Fruit fly (Drosophila melanogaster) whole organism, wandering third instar larva: Measurements from ENCODE around the gene CG15385.

ENCODE experiments used
- Abd-B ChIP-seq: fragments of >200 bp; optimal IDR thresholded peaks from 2 replicates; lab custom pipeline; 2017; ENCODE audit warnings: missing biosample characterization, missing genetic modification characterization
- CG32264 ChIP-seq: fragments of 200-800 bp; sonication (Bioruptor generic); optimal IDR thresholded peaks from 2 replicates; lab custom pipeline; 2016; ENCODE audit warnings: missing biosample characterization, missing genetic modification characterization
- CG9705 ChIP-seq: fragments of 200-800 bp; sonication (Bioruptor generic); optimal IDR thresholded peaks from 2 replicates; lab custom pipeline; 2018; ENCODE audit warnings: missing biosample characterization, mild to moderate bottlenecking, missing genetic modification characterization
- CrebA ChIP-seq: fragments of 200-800 bp; sonication (Bioruptor generic); optimal IDR thresholded peaks from 2 replicates; lab custom pipeline; 2016; ENCODE audit warnings: missing biosample characterization, mild to moderate bottlenecking, missing genetic modification characterization, borderline replicate concordance
- Dfd ChIP-seq: fragments of >200 bp; optimal IDR thresholded peaks from 2 replicates; lab custom pipeline; 2017; ENCODE audit warnings: missing biosample characterization, missing genetic modification characterization
- Dif ChIP-seq: fragments of 200-275, 200-300 bp; sonication (Bioruptor generic); optimal IDR thresholded peaks from 2 replicates; lab custom pipeline; 2018; ENCODE audit warnings: missing biosample characterization, missing genetic modification characterization; ENCODE audit not compliant: partially characterized antibody
- GATAd ChIP-seq: sonication (Bioruptor generic); optimal IDR thresholded peaks from 2 replicates; lab custom pipeline; 2016; ENCODE audit warnings: missing biosample characterization, missing genetic modification characterization
- HLH106 ChIP-seq: fragments of 200-800 bp; optimal IDR thresholded peaks from 3 replicates; lab custom pipeline; 2019; ENCODE audit warnings: missing biosample characterization, mild to moderate bottlenecking, missing genetic modification characterization, moderate library complexity
- Hnf4 ChIP-seq: fragments of 200-800 bp; sonication (Bioruptor generic); optimal IDR thresholded peaks from 2 replicates; lab custom pipeline; 2016; ENCODE audit warnings: missing biosample characterization, mild to moderate bottlenecking, missing genetic modification characterization
- Hr78 ChIP-seq: fragments of >200 bp; optimal IDR thresholded peaks from 2 replicates; lab custom pipeline; 2017; ENCODE audit warnings: missing biosample characterization, missing genetic modification characterization
- Hr83 ChIP-seq: fragments of 200-300 bp; sonication (Bioruptor generic); optimal IDR thresholded peaks from 2 replicates; lab custom pipeline; 2016; ENCODE audit warnings: missing biosample characterization, mild to moderate bottlenecking, missing genetic modification characterization, moderate library complexity; ENCODE audit not compliant: poor library complexity, severe bottlenecking
- Jra ChIP-seq: sonication (Bioruptor generic); optimal IDR thresholded peaks from 2 replicates; lab custom pipeline; 2016; ENCODE audit warnings: missing biosample characterization, missing genetic modification characterization
- Mio ChIP-seq: sonication (Bioruptor generic); optimal IDR thresholded peaks from 2 replicates; lab custom pipeline; 2016; ENCODE audit warnings: missing biosample characterization, missing genetic modification characterization
- Myc ChIP-seq: fragments of >200 bp; optimal IDR thresholded peaks from 2 replicates; lab custom pipeline; 2017
- N ChIP-seq: fragments of >200 bp; optimal IDR thresholded peaks from 2 replicates; lab custom pipeline; 2018; ENCODE audit warnings: missing biosample characterization, missing external identifiers, missing genetic modification characterization
- OdsH ChIP-seq: fragments of 200-800 bp; sonication (Bioruptor generic); optimal IDR thresholded peaks from 2 replicates; lab custom pipeline; 2016; ENCODE audit warnings: missing biosample characterization, mild to moderate bottlenecking, missing genetic modification characterization
- Rel ChIP-seq, 2 experiments: fragments of 200-800 bp; sonication (Bioruptor generic) in 1 of 2; optimal IDR thresholded peaks; 2 replicates in 1 of 2; 3 replicates in 1 of 2; lab custom pipeline; 2016 to 2019; ENCODE audit warnings: mild to moderate bottlenecking in 2 of 2, missing biosample characterization in 2 of 2, missing genetic modification characterization in 2 of 2, moderate library complexity in 1 of 2
- Sp1 ChIP-seq: fragments of 200-800 bp; sonication (Bioruptor generic); optimal IDR thresholded peaks from 3 replicates; lab custom pipeline; 2019; ENCODE audit warnings: missing biosample characterization, mild to moderate bottlenecking, missing genetic modification characterization, moderate library complexity
- Vsx2 ChIP-seq: fragments of 200-300, 225-300 bp; sonication (Bioruptor generic); optimal IDR thresholded peaks from 2 replicates; lab custom pipeline; 2018; ENCODE audit warnings: missing biosample characterization, missing genetic modification characterization; ENCODE audit not compliant: partially characterized antibody
- br ChIP-seq: fragments of 200-800 bp; sonication (Bioruptor generic); optimal IDR thresholded peaks from 2 replicates; lab custom pipeline; 2016; ENCODE audit warnings: missing biosample characterization, missing genetic modification characterization
- brk ChIP-seq: fragments of 200-800 bp; sonication (Bioruptor generic); optimal IDR thresholded peaks from 2 replicates; lab custom pipeline; 2016; ENCODE audit warnings: missing biosample characterization, mild to moderate bottlenecking, missing genetic modification characterization
- dl ChIP-seq, 2 experiments: fragments of 175-275, 200-275 bp in 1 of 2; fragments of 200-275 bp in 1 of 2; sonication (Bioruptor generic); optimal IDR thresholded peaks; lab custom pipeline; 2018; ENCODE audit warnings: mild to moderate bottlenecking in 2 of 2, missing biosample characterization in 2 of 2, missing genetic modification characterization in 2 of 2, moderate library complexity in 2 of 2; ENCODE audit not compliant: partially characterized antibody in 2 of 2, insufficient read depth in 1 of 2
- dmrt93B ChIP-seq: fragments of 200-800 bp; sonication (Bioruptor generic); optimal IDR thresholded peaks from 2 replicates; lab custom pipeline; 2018; ENCODE audit warnings: missing biosample characterization, mild to moderate bottlenecking, missing genetic modification characterization
- dsf ChIP-seq: sonication (Bioruptor generic); optimal IDR thresholded peaks from 2 replicates; lab custom pipeline; 2016; ENCODE audit warnings: missing biosample characterization, missing genetic modification characterization, borderline replicate concordance
- ey ChIP-seq: fragments of 200-800 bp; sonication (Bioruptor generic); optimal IDR thresholded peaks from 2 replicates; lab custom pipeline; 2016; ENCODE audit warnings: missing biosample characterization, missing genetic modification characterization
- foxo ChIP-seq, 2 experiments: fragments of 200-800 bp; sonication (Bioruptor generic); optimal IDR thresholded peaks; 2 replicates in 1 of 2; 3 replicates in 1 of 2; lab custom pipeline; 2016 to 2017; ENCODE audit warnings: missing biosample characterization in 2 of 2, missing genetic modification characterization in 2 of 2
- fru ChIP-seq: fragments of 200-800 bp; sonication (Bioruptor generic); optimal IDR thresholded peaks from 3 replicates; lab custom pipeline; 2016; ENCODE audit warnings: missing biosample characterization, mild to moderate bottlenecking, missing genetic modification characterization
- h ChIP-seq: fragments of 200-800 bp; sonication (Bioruptor generic); optimal IDR thresholded peaks from 3 replicates; lab custom pipeline; 2016; ENCODE audit warnings: missing biosample characterization, mild to moderate bottlenecking, missing genetic modification characterization
- jim ChIP-seq: fragments of 175-275, 200-325 bp; sonication (Bioruptor generic); optimal IDR thresholded peaks from 2 replicates; lab custom pipeline; 2016; ENCODE audit warnings: missing biosample characterization, mild to moderate bottlenecking, missing genetic modification characterization
- lola ChIP-seq: fragments of >200 bp; optimal IDR thresholded peaks from 2 replicates; lab custom pipeline; 2017; ENCODE audit warnings: missing biosample characterization, missing genetic modification characterization
- pan ChIP-seq: fragments of >200 bp; optimal IDR thresholded peaks from 2 replicates; lab custom pipeline; 2017
- psq ChIP-seq: fragments of 200-800 bp; sonication (Bioruptor generic); optimal IDR thresholded peaks from 3 replicates; lab custom pipeline; 2017; ENCODE audit warnings: missing biosample characterization, mild to moderate bottlenecking, missing genetic modification characterization, moderate library complexity
- rgr ChIP-seq: fragments of 200-800 bp; sonication (Bioruptor generic); optimal IDR thresholded peaks from 3 replicates; lab custom pipeline; 2016; ENCODE audit warnings: missing biosample characterization, mild to moderate bottlenecking, missing genetic modification characterization
- sage ChIP-seq: fragments of 200-800 bp; sonication (Bioruptor generic); optimal IDR thresholded peaks from 2 replicates; lab custom pipeline; 2016; ENCODE audit warnings: missing biosample characterization, mild to moderate bottlenecking, missing genetic modification characterization
- sv ChIP-seq: fragments of 200-800 bp; sonication (Bioruptor generic); optimal IDR thresholded peaks from 3 replicates; lab custom pipeline; 2016; ENCODE audit warnings: missing biosample characterization, missing genetic modification characterization
- tai ChIP-seq: sonication (Bioruptor generic); optimal IDR thresholded peaks from 2 replicates; lab custom pipeline; 2016; ENCODE audit warnings: missing biosample characterization, missing genetic modification characterization
- usp ChIP-seq: fragments of >200 bp; optimal IDR thresholded peaks from 2 replicates; lab custom pipeline; 2017; ENCODE audit warnings: missing biosample characterization, missing genetic modification characterization
- woc ChIP-seq: sonication (Bioruptor generic); optimal IDR thresholded peaks from 2 replicates; lab custom pipeline; 2016; ENCODE audit warnings: missing biosample characterization, mild to moderate bottlenecking, missing genetic modification characterization

CG15385 gene

DNA sequence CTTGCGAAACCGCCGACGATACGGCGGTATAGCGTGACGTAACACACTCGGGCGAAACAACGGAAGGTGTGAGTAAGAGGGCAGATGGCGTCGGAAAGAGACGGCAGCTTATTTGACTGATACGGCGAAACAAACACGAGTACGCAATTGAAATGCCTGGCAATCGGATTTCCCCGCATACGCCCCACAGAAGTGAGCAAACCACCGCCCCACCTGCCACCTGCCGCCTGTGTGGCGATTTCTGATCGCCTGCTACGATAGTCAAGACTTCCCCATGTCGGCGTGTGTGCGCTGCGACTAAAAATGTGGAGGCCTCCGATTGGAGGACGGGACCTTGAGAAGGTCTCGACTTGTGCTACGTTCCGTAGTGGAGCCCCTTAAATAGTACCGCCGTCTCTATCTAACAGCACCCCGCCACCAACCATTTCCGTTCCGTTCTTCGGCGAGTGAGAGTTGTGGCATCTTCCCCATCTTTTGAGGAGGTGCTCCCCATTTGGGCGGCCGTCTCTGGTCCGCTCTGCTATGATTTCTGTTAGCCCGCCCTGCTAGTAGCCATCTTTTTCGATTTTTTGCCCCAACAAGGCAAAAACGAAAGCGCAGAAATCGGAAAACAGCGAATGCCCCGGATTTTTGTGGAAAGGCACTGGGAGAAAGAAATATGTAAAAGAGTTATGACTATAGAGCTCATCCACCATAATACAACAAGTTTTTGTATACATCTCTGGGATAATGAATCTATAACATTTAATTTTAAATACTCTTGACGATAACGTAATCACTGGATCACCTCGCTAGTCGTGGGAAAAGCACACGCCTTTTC lies 13.5 kb downstream of the CG15385 start:
- TF ChIP-seq sv (GFP tag; lab: Kevin White, UChicago) (peak; percentile 65), fru (GFP tag; lab: Kevin White, UChicago) (peak; percentile 98), Abd-B (GFP tag; lab: Kevin White, UChicago) (no peak), GATAd (GFP tag; lab: Kevin White, UChicago) (no peak), CG32264 (GFP tag; lab: Kevin White, UChicago) (peak; percentile 97), sage (GFP tag; lab: Kevin White, UChicago) (peak; percentile 96), pan (lab: Kevin White, UChicago) (no peak), dl (GFP tag; optimal IDR thresholded peaks at IDR 0.05; lab: Kevin White, UChicago; ENCODE audit: insufficient read depth in 1 of 2, partially characterized antibody in 2 of 2) (peak; percentile 72 to 77), psq (GFP tag; lab: Kevin White, UChicago) (peak; percentile 93), tai (GFP tag; lab: Kevin White, UChicago) (peak; percentile 87), woc (peak; percentile 94), Myc (peak; percentile 3), br (GFP tag; lab: Kevin White, UChicago) (peak; percentile 97), Hr83 (GFP tag; lab: Kevin White, UChicago) (peak; percentile 79), Hnf4 (GFP tag; lab: Kevin White, UChicago) (peak; percentile 95), rgr (GFP tag; lab: Kevin White, UChicago) (peak; percentile 97), ey (GFP tag; lab: Kevin White, UChicago) (peak; percentile 98), usp (GFP tag; lab: Kevin White, UChicago) (no peak), Dif (GFP tag; lab: Kevin White, UChicago) (peak; percentile 92), h (GFP tag; lab: Kevin White, UChicago) (peak; percentile 98), Vsx2 (GFP tag; lab: Kevin White, UChicago) (peak; percentile 93), dsf (peak; percentile 80), dmrt93B (peak; percentile 95), foxo (GFP tag; optimal IDR thresholded peaks at IDR 0.05; lab: Kevin White, UChicago) (peak; percentile 87 to 98), Mio (peak; percentile 78), lola (GFP tag; lab: Kevin White, UChicago) (no peak), Hr78 (GFP tag; lab: Kevin White, UChicago) (no peak), HLH106 (peak; percentile 95), Sp1 (GFP tag; lab: Kevin White, UChicago) (peak; percentile 95), jim (GFP tag; lab: Kevin White, UChicago) (no peak), Jra (GFP tag; lab: Kevin White, UChicago) (peak; percentile 80), N (no peak), brk (GFP tag; lab: Kevin White, UChicago) (peak; percentile 90), Rel (GFP tag; optimal IDR thresholded peaks at IDR 0.05; lab: Kevin White, UChicago) (peak; percentile 90), Rel (tag; optimal IDR thresholded peaks at IDR 0.05; lab: Kevin White, UChicago) (peak; percentile 98), CrebA (GFP tag; lab: Kevin White, UChicago) (peak; percentile 90), CG9705 (GFP tag; lab: Kevin White, UChicago) (peak; percentile 75), OdsH (peak; percentile 97), Dfd (GFP tag; lab: Kevin White, UChicago) (no peak)

- TF ChIP-seq dmrt93B (no peak), Dif (GFP tag; lab: Kevin White, UChicago) (peak; percentile 27), HLH106 (no peak), sv (GFP tag; lab: Kevin White, UChicago) (no peak), dl (GFP tag; optimal IDR thresholded peaks at IDR 0.05; lab: Kevin White, UChicago; ENCODE audit: insufficient read depth in 1 of 2, partially characterized antibody in 2 of 2) (peak in 1 of 2 experiments; percentile 23)
Observed at dm6 chr2L:2198119-2198494, 14.3 kb downstream of the CG15385 start.
